Fruit fly (Drosophila melanogaster): ENCODE measurements around the gene HipHop.

DNA sequence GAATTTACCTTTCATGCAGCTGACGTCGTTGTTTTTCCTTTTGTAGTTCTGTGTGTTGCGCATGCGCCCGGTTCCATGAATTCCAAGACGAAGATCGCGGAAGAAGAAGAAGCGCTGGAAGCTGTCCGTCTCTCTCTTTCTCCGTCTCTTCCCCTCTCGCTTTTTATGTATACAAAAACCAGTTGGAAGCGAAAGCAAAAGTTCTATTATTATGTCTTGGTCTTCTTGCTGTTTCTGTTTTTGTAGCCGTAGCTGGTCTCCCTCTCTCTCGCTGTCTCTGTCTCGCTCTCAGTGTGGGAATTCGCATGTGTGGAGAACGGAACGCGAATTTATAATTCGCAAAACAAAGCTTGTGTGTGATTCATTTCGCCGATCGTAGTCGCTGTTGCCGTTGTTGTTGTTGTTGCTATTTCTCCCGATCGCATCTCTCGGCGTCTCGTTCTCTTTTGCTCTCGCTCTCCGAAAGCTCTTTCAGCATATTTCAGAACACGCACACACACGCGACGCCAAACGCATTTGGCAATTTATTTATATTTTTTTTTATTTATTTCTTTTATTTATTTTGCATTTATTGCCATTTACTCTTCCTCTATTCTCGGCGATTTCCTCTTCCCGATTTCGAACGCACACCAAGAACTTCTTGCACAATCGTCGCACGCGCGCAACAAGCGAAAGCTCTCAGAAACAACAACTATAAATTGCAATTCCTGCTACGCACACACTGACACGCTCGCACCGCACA lies 20.7 kb upstream of the HipHop start:
- TF ChIP-seq psq (optimal IDR thresholded peaks at IDR 0.05) (no peak), Dll (optimal IDR thresholded peaks at IDR 0.05) (peak; percentile 13), EcR (GFP tag; optimal IDR thresholded peaks at IDR 0.05) (no peak), usp (GFP tag; optimal IDR thresholded peaks at IDR 0.05) (no peak), pan (optimal IDR thresholded peaks at IDR 0.05) (no peak), CG8478 (optimal IDR thresholded peaks at IDR 0.05) (no peak)
